Worm (Caenorhabditis elegans) whole organism, late embryonic: ENCODE data around the gene mboa-3.

Experiments
- ama-1 ChIP-seq: fragments of 150-350 bp; optimal IDR thresholded peaks from 2 replicates; lab custom pipeline; 2014
- ceh-30 ChIP-seq: fragments of 150-350 bp; optimal IDR thresholded peaks from 2 replicates; lab custom pipeline; 2014; ENCODE audit warnings: missing biosample characterization, missing genetic modification characterization
- ceh-48 ChIP-seq: sonication (generic microtip); optimal IDR thresholded peaks from 2 replicates; lab custom pipeline; 2016; ENCODE audit warnings: missing genetic modification characterization, inconsistent platforms, missing compliant biosample characterization
- che-1 ChIP-seq: sonication (generic microtip); optimal IDR thresholded peaks from 2 replicates; lab custom pipeline; 2016; ENCODE audit warnings: mild to moderate bottlenecking, missing genetic modification characterization, missing compliant biosample characterization
- fax-1 ChIP-seq: sonication (generic microtip); optimal IDR thresholded peaks from 2 replicates; lab custom pipeline; 2016; ENCODE audit warnings: missing genotype, missing genetic modification characterization, missing compliant biosample characterization
- fkh-10 ChIP-seq: fragments of 150-350 bp; optimal IDR thresholded peaks from 2 replicates; lab custom pipeline; 2014; ENCODE audit warnings: missing biosample characterization, missing genetic modification reagents, missing genetic modification characterization
- gmeb-2 ChIP-seq: sonication (generic microtip); optimal IDR thresholded peaks from 2 replicates; lab custom pipeline; 2016; ENCODE audit warnings: missing genetic modification characterization, inconsistent platforms, missing compliant biosample characterization
- hlh-30 ChIP-seq: sonication (generic microtip); optimal IDR thresholded peaks from 2 replicates; lab custom pipeline; 2017; ENCODE audit warnings: antibody characterized with exemption, missing genetic modification characterization, missing compliant biosample characterization; ENCODE audit not compliant: insufficient read depth
- nfya-1 ChIP-seq: sonication (generic microtip); optimal IDR thresholded peaks from 2 replicates; lab custom pipeline; 2017; ENCODE audit warnings: missing genetic modification characterization, mild to moderate bottlenecking, missing compliant biosample characterization, antibody characterized with exemption, moderate library complexity
- nhr-11 ChIP-seq: fragments of 150-350 bp; optimal IDR thresholded peaks from 2 replicates; lab custom pipeline; 2014; ENCODE audit warnings: missing biosample characterization, missing genetic modification characterization
- pha-4 ChIP-seq: fragments of 150-350 bp; optimal IDR thresholded peaks from 2 replicates; lab custom pipeline; 2018; ENCODE audit warnings: missing biosample characterization, missing genetic modification reagents, missing genetic modification characterization
- rnt-1 ChIP-seq: sonication (generic microtip); optimal IDR thresholded peaks from 2 replicates; lab custom pipeline; 2016; ENCODE audit warnings: missing genetic modification characterization, missing compliant biosample characterization
- syd-9 ChIP-seq: sonication (generic microtip); optimal IDR thresholded peaks from 2 replicates; lab custom pipeline; 2016; ENCODE audit warnings: mild to moderate bottlenecking, missing genetic modification characterization, moderate library complexity, missing compliant biosample characterization
- unc-86 ChIP-seq: sonication (generic microtip); optimal IDR thresholded peaks from 2 replicates; lab custom pipeline; 2016; ENCODE audit warnings: missing genetic modification characterization, missing compliant biosample characterization

- TF ChIP-seq ama-1, result no peak
- no peak for TF ChIP-seq unc-86 (tag; lab: Kevin White, UChicago)
- TF ChIP-seq hlh-30, result no peak
- no peak for TF ChIP-seq nhr-11
- TF ChIP-seq ceh-30 (tag; lab: Kevin White, UChicago), result no peak
- TF ChIP-seq gmeb-2, result no peak
- no peak for TF ChIP-seq che-1 (tag; lab: Kevin White, UChicago)
- TF ChIP-seq pha-4, result no peak
- no peak for TF ChIP-seq fax-1 (tag; lab: Kevin White, UChicago)
- no peak for TF ChIP-seq rnt-1 (tag; lab: Kevin White, UChicago)
- TF ChIP-seq ceh-48 (tag; lab: Kevin White, UChicago), result no peak
- TF ChIP-seq nfya-1, result no peak
- TF ChIP-seq syd-9, result no peak
- TF ChIP-seq fkh-10 (GFP tag; lab: Kevin White, UChicago), result no peak
Observed at ce11 chrX:5567454-5567853, 44.8 kb upstream of the mboa-3 start, which contains the start of gene mec-2.
